Worm (Caenorhabditis elegans): ENCODE measurements around the gene srv-19.

The srv-19 gene

DNA sequence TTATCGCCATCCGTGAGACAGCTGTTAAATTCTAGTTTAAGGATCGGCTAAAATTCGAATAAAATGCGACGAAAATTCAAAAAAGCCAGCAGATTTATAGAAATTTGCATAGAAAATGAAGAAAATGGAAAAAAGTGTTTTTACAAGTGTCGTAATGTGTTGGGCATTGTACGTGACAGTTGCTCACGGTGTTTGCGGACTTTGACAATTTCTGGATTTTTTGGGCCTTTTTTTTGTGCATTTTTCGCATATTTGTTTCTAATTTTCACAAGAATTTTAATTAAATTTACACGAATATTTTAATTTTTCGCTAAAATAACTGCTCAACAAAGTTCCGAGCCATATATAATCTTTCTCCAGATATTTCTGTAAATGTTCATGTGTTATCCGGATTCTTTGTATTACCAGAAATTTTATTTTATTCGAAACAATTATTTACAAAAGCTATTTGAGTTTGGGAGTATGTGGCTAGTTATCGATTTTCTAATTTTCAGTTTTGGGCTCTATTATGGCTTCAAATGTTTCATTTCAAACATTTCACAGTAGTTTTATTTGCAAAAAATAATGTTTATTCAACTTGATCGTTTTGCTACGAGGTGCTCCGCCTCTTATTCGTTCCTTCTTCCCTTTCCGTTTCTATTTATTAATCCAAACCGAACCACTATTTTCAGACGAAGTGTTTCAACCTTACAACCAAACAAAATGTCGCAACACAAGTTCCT, 25.6 kb downstream of the srv-19 start, which contains the start of gene sams-3:
Gene sams-3 (plus strand): TSS at position 672 of the 722 bp plus-strand sequence.
- TF ChIP-seq hpl-2 (GFP tag; optimal IDR thresholded peaks at IDR 0.05) (no peak), nhr-90 (tag; optimal IDR thresholded peaks at IDR 0.05; ENCODE audit: poor library complexity) (peak; percentile 28), unc-86 (tag; optimal IDR thresholded peaks at IDR 0.05) (no peak), lin-14 (GFP tag; optimal IDR thresholded peaks at IDR 0.05) (no peak), fkh-10 (GFP tag; optimal IDR thresholded peaks at IDR 0.05) (no peak), ceh-82 (tag; optimal IDR thresholded peaks at IDR 0.05) (peak in 2 of 3 experiments; percentile 16 to 46), snu-23 (GFP tag; optimal IDR thresholded peaks at IDR 0.05) (peak; percentile 64), dsc-1 (tag; optimal IDR thresholded peaks at IDR 0.05) (peak; percentile 8), vab-15 (tag; optimal IDR thresholded peaks at IDR 0.05) (no peak), efl-1 (optimal IDR thresholded peaks at IDR 0.05) (peak; percentile 41 to 65), efl-1 (GFP tag; optimal IDR thresholded peaks at IDR 0.05 in 1 of 2) (peak; percentile 62 to 94), egl-13 (tag; optimal IDR thresholded peaks at IDR 0.05) (no peak), tlp-1 (tag; optimal IDR thresholded peaks at IDR 0.05) (no peak), fkh-8 (tag; optimal IDR thresholded peaks at IDR 0.05) (no peak), mep-1 (tag; optimal IDR thresholded peaks at IDR 0.05) (peak; percentile 29), aly-2 (tag; optimal IDR thresholded peaks at IDR 0.05) (no peak), isw-1 (GFP tag; IDR thresholded peaks at IDR 0.05) (peak; percentile 15; the same call in 1 of the 2 replicates), C16A3.4 (tag; optimal IDR thresholded peaks at IDR 0.05) (peak; percentile 27), irx-1 (tag; optimal IDR thresholded peaks at IDR 0.05) (peak; percentile 12), Y116A8C.19 (tag; optimal IDR thresholded peaks at IDR 0.05; ENCODE audit: borderline replicate concordance) (no peak), snpc-4 (tag; optimal IDR thresholded peaks at IDR 0.05) (no peak), nhr-84 (tag; optimal IDR thresholded peaks at IDR 0.05) (no peak), nhr-237 (tag; optimal IDR thresholded peaks at IDR 0.05) (no peak), rnt-1 (tag; optimal IDR thresholded peaks at IDR 0.05) (peak; percentile 51), xbp-1 (tag; optimal IDR thresholded peaks at IDR 0.05) (peak; percentile 40), unc-98 (GFP tag; IDR thresholded peaks at IDR 0.05) (no peak), zip-4 (GFP tag; optimal IDR thresholded peaks at IDR 0.05) (no peak), nhr-12 (tag; optimal IDR thresholded peaks at IDR 0.05) (no peak), lin-15B (tag; optimal IDR thresholded peaks at IDR 0.05) (no peak), C34B4.2 (tag; optimal IDR thresholded peaks at IDR 0.05) (no peak), grh-1 (GFP tag; IDR thresholded peaks at IDR 0.05) (no peak), nhr-71 (tag; optimal IDR thresholded peaks at IDR 0.05) (peak; percentile 68), jun-1 (tag; optimal IDR thresholded peaks at IDR 0.05) (no peak), hlh-4 (tag; optimal IDR thresholded peaks at IDR 0.05) (no peak), ceh-88 (GFP tag; IDR thresholded peaks at IDR 0.05) (no peak), blmp-1 (tag; optimal IDR thresholded peaks at IDR 0.05) (peak; percentile 15), hlh-17 (GFP tag; optimal IDR thresholded peaks at IDR 0.05; ENCODE audit: borderline replicate concordance) (no peak), lin-39 (tag; optimal IDR thresholded peaks at IDR 0.05) (peak; percentile 57), sup-37 (GFP tag; optimal IDR thresholded peaks at IDR 0.05) (no peak), tbx-2 (tag; optimal IDR thresholded peaks at IDR 0.05) (peak; percentile 96), nhr-20 (tag; optimal IDR thresholded peaks at IDR 0.05) (peak; percentile 44), ztf-4 (tag; optimal IDR thresholded peaks at IDR 0.05) (no peak), efl-3 (GFP tag; optimal IDR thresholded peaks at IDR 0.05) (no peak), ceh-90 (tag; optimal IDR thresholded peaks at IDR 0.05) (no peak), ztf-11 (tag; optimal IDR thresholded peaks at IDR 0.05) (peak in 1 of 2 experiments; percentile 15), skn-1 (tag; optimal IDR thresholded peaks at IDR 0.05) (no peak), dpl-1 (GFP tag; optimal IDR thresholded peaks at IDR 0.05) (peak; percentile 26 to 68 (median 67)), lir-3 (tag; optimal IDR thresholded peaks at IDR 0.05; ENCODE audit: poor library complexity) (no peak), ets-5 (GFP tag; IDR thresholded peaks at IDR 0.05) (no peak), nhr-19 (GFP tag; conservative IDR thresholded peaks at IDR 0.05) (peak; percentile 51), sox-4 (tag; optimal IDR thresholded peaks at IDR 0.05) (no peak), lsy-2 (tag; optimal IDR thresholded peaks at IDR 0.05) (peak; percentile 70 to 73)
